Worm (Caenorhabditis elegans): Measurements from ENCODE around the gene Y32H12A.8.
A peak's percentile ranks its signal among the peaks of the same experiment; 100 is the strongest.

- TF ChIP-seq zfp-2 (tag; optimal IDR thresholded peaks at IDR 0.05) (no peak), mep-1 (tag; optimal IDR thresholded peaks at IDR 0.05) (no peak), pqm-1 (tag; optimal IDR thresholded peaks at IDR 0.05) (peak; percentile 9), rbr-2 (tag; optimal IDR thresholded peaks at IDR 0.05) (no peak), skn-1 (tag; optimal IDR thresholded peaks at IDR 0.05) (no peak)
Observed at ce11 chrIII:5420276-5420675, 14.4 kb upstream of the Y32H12A.8 start.

All from whole organism, L4 larva.